Fruit fly (Drosophila melanogaster): ENCODE measurements around the gene Nnf1b.

Gene Nnf1b

dm6 chr2L:852647-853111 is 42.3 kb downstream of the Nnf1b start, which contains the start of the genes CG4291 and kraken (continued):
- no peak for TF ChIP-seq D19B (GFP tag; optimal IDR thresholded peaks at IDR 0.05)
- TF ChIP-seq pb (GFP tag; optimal IDR thresholded peaks at IDR 0.05): no peak
- TF ChIP-seq Bgb (GFP tag; IDR thresholded peaks at IDR 0.05; ENCODE audit: partially characterized antibody): peak; percentile 68
- TF ChIP-seq E2f2 (GFP tag; IDR thresholded peaks at IDR 0.05): peak; percentile 48
- peak; percentile 13 for TF ChIP-seq odd (GFP tag; optimal IDR thresholded peaks at IDR 0.05)
- TF ChIP-seq schlank (tag; optimal IDR thresholded peaks at IDR 0.05): peak; percentile 26
- peak; percentile 23 for TF ChIP-seq HmgD (GFP tag; optimal IDR thresholded peaks at IDR 0.05)
- peak; percentile 9; the same call in 1 of the 2 replicates for TF ChIP-seq CG6272 (GFP tag; IDR thresholded peaks at IDR 0.05)
- peak; percentile 43 for TF ChIP-seq CG12744 (GFP tag; optimal IDR thresholded peaks at IDR 0.05)
- peak; percentile 67 for TF ChIP-seq wdn (GFP tag; IDR thresholded peaks at IDR 0.05)
- peak; percentile 74 for TF ChIP-seq CG16779 (GFP tag; IDR thresholded peaks at IDR 0.05)
- peak; percentile 16 for TF ChIP-seq kay (GFP tag; optimal IDR thresholded peaks at IDR 0.05)

- TF ChIP-seq CG2712 (tag; optimal IDR thresholded peaks at IDR 0.05) (peak; percentile 70), Hey (tag; optimal IDR thresholded peaks at IDR 0.05) (no peak), pan (optimal IDR thresholded peaks at IDR 0.05) (no peak), pan (GFP tag; optimal IDR thresholded peaks at IDR 0.05 in 1 of 2, IDR thresholded peaks at IDR 0.05 in 1 of 2) (peak in 1 of 2 experiments; percentile 83), CG11456 (GFP tag; IDR thresholded peaks at IDR 0.05) (peak; percentile 87), CG1024 (GFP tag; IDR thresholded peaks at IDR 0.05) (no peak), CG7987 (GFP tag; optimal IDR thresholded peaks at IDR 0.05) (no peak), CG14965 (GFP tag; optimal IDR thresholded peaks at IDR 0.05; ENCODE audit: borderline replicate concordance) (no peak), CG8359 (GFP tag; optimal IDR thresholded peaks at IDR 0.05; ENCODE audit: borderline replicate concordance) (no peak), stwl (tag; optimal IDR thresholded peaks at IDR 0.05) (peak; percentile 64), ara (GFP tag; IDR thresholded peaks at IDR 0.05) (peak; percentile 49; the same call in 1 of the 2 replicates), CG12219 (GFP tag; optimal IDR thresholded peaks at IDR 0.05) (peak; percentile 22), abd-A (tag; optimal IDR thresholded peaks at IDR 0.05) (no peak), sr (GFP tag; IDR thresholded peaks at IDR 0.05) (no peak), CG6765 (GFP tag; optimal IDR thresholded peaks at IDR 0.05) (peak; percentile 12), Meics (GFP tag; optimal IDR thresholded peaks at IDR 0.05) (peak; percentile 54), CG7745 (tag; optimal IDR thresholded peaks at IDR 0.05) (peak; percentile 38), Deaf1 (tag; optimal IDR thresholded peaks at IDR 0.05) (peak; percentile 33), tgo (GFP tag; IDR thresholded peaks at IDR 0.05) (peak; percentile 70), CG6654 (GFP tag; optimal IDR thresholded peaks at IDR 0.05) (no peak), Lhr (GFP tag; optimal IDR thresholded peaks at IDR 0.05) (peak; percentile 98), az2 (GFP tag; optimal IDR thresholded peaks at IDR 0.05) (peak; percentile 56), eve (GFP tag; optimal IDR thresholded peaks at IDR 0.05) (no peak), chn (GFP tag; optimal IDR thresholded peaks at IDR 0.05) (peak; percentile 48), CG2129 (GFP tag; IDR thresholded peaks at IDR 0.05; ENCODE audit: partially characterized antibody) (peak; percentile 26; the same call in 1 of the 2 replicates), Asciz (GFP tag; optimal IDR thresholded peaks at IDR 0.05) (peak; percentile 32), CG13775 (GFP tag; optimal IDR thresholded peaks at IDR 0.05) (peak; percentile 36), onecut (GFP tag; IDR thresholded peaks at IDR 0.05) (no peak), CG14860 (GFP tag; IDR thresholded peaks at IDR 0.05; ENCODE audit: partially characterized antibody) (no peak), CG10654 (GFP tag; optimal IDR thresholded peaks at IDR 0.05) (peak; percentile 26), cg (GFP tag; optimal IDR thresholded peaks at IDR 0.05) (no peak), disco-r (GFP tag; optimal IDR thresholded peaks at IDR 0.05) (peak; percentile 47), ham (GFP tag; IDR thresholded peaks at IDR 0.05) (no peak), gsb-n (tag; optimal IDR thresholded peaks at IDR 0.05) (peak; percentile 38), tio (GFP tag; optimal IDR thresholded peaks at IDR 0.05) (no peak), Fer2 (tag; optimal IDR thresholded peaks at IDR 0.05) (peak; percentile 5), Hr51 (GFP tag; optimal IDR thresholded peaks at IDR 0.05) (peak in 1 of 2 experiments; percentile 63)
Observed at dm6 chr2L:855052-855547, 44.7 kb downstream of the Nnf1b start, which contains the start of gene CG13949. CG13949 (plus strand) TSS chr2L:855337.

Data from whole organism, embryonic.